Worm (Caenorhabditis elegans): Measurements from ENCODE around the gene F42A10.7.

Gene F42A10.7

ce11 chrIII:6152078-6152477, 26.4 kb downstream of the F42A10.7 start:
- TF ChIP-seq attf-3 (GFP tag; conservative IDR thresholded peaks at IDR 0.05): peak; percentile 73

- TF ChIP-seq mcd-1 (GFP tag; IDR thresholded peaks at IDR 0.05) (no peak), lin-54 (GFP tag; optimal IDR thresholded peaks at IDR 0.05) (peak; percentile 33), snpc-4 (GFP tag; optimal IDR thresholded peaks at IDR 0.05) (no peak), snpc-4 (tag; optimal IDR thresholded peaks at IDR 0.05) (no peak), madf-6 (GFP tag; IDR thresholded peaks at IDR 0.05) (peak; percentile 77), dpl-1 (GFP tag; optimal IDR thresholded peaks at IDR 0.05) (peak; percentile 28), unc-130 (GFP tag; optimal IDR thresholded peaks at IDR 0.05) (no peak), athp-1 (tag; optimal IDR thresholded peaks at IDR 0.05) (no peak), let-526 (GFP tag; IDR thresholded peaks at IDR 0.05) (no peak), F22D6.2 (tag; optimal IDR thresholded peaks at IDR 0.05) (no peak), attf-3 (GFP tag; conservative IDR thresholded peaks at IDR 0.05) (peak; percentile 41; the same call in 1 of the 2 replicates), ZK185.1 (tag; optimal IDR thresholded peaks at IDR 0.05; ENCODE audit: poor library complexity, severe bottlenecking) (no peak), fkh-3 (tag; optimal IDR thresholded peaks at IDR 0.05) (no peak), hrde-1 (tag; optimal IDR thresholded peaks at IDR 0.05; ENCODE audit: borderline replicate concordance) (no peak), cebp-2 (GFP tag; IDR thresholded peaks at IDR 0.05) (no peak), atf-7 (tag; optimal IDR thresholded peaks at IDR 0.05) (peak; percentile 41), nhr-90 (tag; optimal IDR thresholded peaks at IDR 0.05) (no peak), dox-1 (GFP tag; IDR thresholded peaks at IDR 0.05) (peak; percentile 40; the same call in 1 of the 2 replicates), attf-5 (GFP tag; optimal IDR thresholded peaks at IDR 0.05) (no peak), let-607 (tag; optimal IDR thresholded peaks at IDR 0.05) (peak in 1 of 2 experiments; percentile 12), efl-1 (GFP tag; optimal IDR thresholded peaks at IDR 0.05) (peak; percentile 85), K12H6.12 (tag; optimal IDR thresholded peaks at IDR 0.05) (no peak), mel-28 (tag; optimal IDR thresholded peaks at IDR 0.05; ENCODE audit: borderline replicate concordance) (no peak), aptf-2 (GFP tag; conservative IDR thresholded peaks at IDR 0.05) (no peak), D2030.7 (GFP tag; IDR thresholded peaks at IDR 0.05) (peak; percentile 27; the same call in 1 of the 2 replicates), madf-8 (GFP tag; conservative IDR thresholded peaks at IDR 0.05) (peak; percentile 54), ceh-27 (GFP tag; optimal IDR thresholded peaks at IDR 0.05) (no peak), ceh-91 (GFP tag; IDR thresholded peaks at IDR 0.05) (peak; percentile 43; the same call in 1 of the 2 replicates), ztf-6 (GFP tag; IDR thresholded peaks at IDR 0.05) (no peak), nfya-2 (GFP tag; IDR thresholded peaks at IDR 0.05) (no peak), ceh-79 (tag; optimal IDR thresholded peaks at IDR 0.05) (no peak), B0019.2 (GFP tag; conservative IDR thresholded peaks at IDR 0.05) (0 out of 2 replicates have a peak, but pooled peaks have one; percentile 16), snpc-1.1 (tag; optimal IDR thresholded peaks at IDR 0.05; ENCODE audit: insufficient read depth) (no peak), xnd-1 (tag; optimal IDR thresholded peaks at IDR 0.05) (peak; percentile 16), F33H1.4 (GFP tag; IDR thresholded peaks at IDR 0.05) (0 out of 2 replicates have a peak, but pooled peaks have one; percentile 25), nfya-1 (tag; optimal IDR thresholded peaks at IDR 0.05; ENCODE audit: borderline replicate concordance, insufficient read depth) (no peak), egl-44 (GFP tag; IDR thresholded peaks at IDR 0.05) (no peak), nhr-80 (tag; optimal IDR thresholded peaks at IDR 0.05) (peak; percentile 83), tbp1 (GFP tag; optimal IDR thresholded peaks at IDR 0.05) (peak; percentile 15), repo-1 (tag; optimal IDR thresholded peaks at IDR 0.05) (peak; percentile 11), lsl-1 (GFP tag; optimal IDR thresholded peaks at IDR 0.05) (peak; percentile 40), F57C9.4 (tag; optimal IDR thresholded peaks at IDR 0.05) (no peak), Y79H2A.3 (GFP tag; conservative IDR thresholded peaks at IDR 0.05) (no peak), nhr-120 (GFP tag; IDR thresholded peaks at IDR 0.05) (no peak)
Measured at ce11 chrIII:6149467-6150072, 28.9 kb downstream of the F42A10.7 start, which contains the start of the genes wht-7 and Y42G9A.1. Gene wht-7, minus strand, starts transcription at chrIII:6149597. Gene Y42G9A.1, plus strand, starts transcription at chrIII:6149961.

Measured in whole organism, young adult.